Worm (Caenorhabditis elegans) whole organism, L3 larva: ENCODE data around the gene C15C8.8.

Source experiments
- ZK546.5 ChIP-seq: sonication (generic microtip); optimal IDR thresholded peaks from 2 replicates; lab custom pipeline; 2017; ENCODE audit warnings: missing biosample characterization, missing genetic modification characterization
- egl-27 ChIP-seq: sonication (generic microtip); optimal IDR thresholded peaks from 4 replicates; lab custom pipeline; 2017; ENCODE audit warnings: missing biosample characterization, missing genetic modification reagents, missing genetic modification characterization
- elt-3 ChIP-seq, 3 experiments: fragments of 150-350 bp in 1 of 3; sonication (generic microtip) in 2 of 3; optimal IDR thresholded peaks; 2 replicates in 2 of 3; 4 replicates in 1 of 3; lab custom pipeline; 2014 to 2017; ENCODE audit warnings: missing biosample characterization in 3 of 3, missing genetic modification characterization in 3 of 3
- jun-1 ChIP-seq: fragments of 150-350 bp; optimal IDR thresholded peaks from 2 replicates; lab custom pipeline; 2014; ENCODE audit warnings: missing biosample characterization, missing genetic modification reagents, missing genetic modification characterization
- lsy-12 ChIP-seq: sonication (generic microtip); optimal IDR thresholded peaks from 2 replicates; lab custom pipeline; 2016; ENCODE audit warnings: mild to moderate bottlenecking, missing genetic modification characterization, missing compliant biosample characterization
- mml-1 ChIP-seq: fragments of 150-350 bp; sonication (generic microtip); optimal IDR thresholded peaks from 3 replicates; lab custom pipeline; 2014; ENCODE audit warnings: missing biosample characterization, missing genetic modification characterization
- nfya-1 ChIP-seq: sonication (generic microtip); optimal IDR thresholded peaks from 2 replicates; lab custom pipeline; 2017; ENCODE audit warnings: missing genetic modification characterization, mild to moderate bottlenecking, missing compliant biosample characterization, antibody characterized with exemption, moderate library complexity; ENCODE audit not compliant: insufficient read depth

DNA sequence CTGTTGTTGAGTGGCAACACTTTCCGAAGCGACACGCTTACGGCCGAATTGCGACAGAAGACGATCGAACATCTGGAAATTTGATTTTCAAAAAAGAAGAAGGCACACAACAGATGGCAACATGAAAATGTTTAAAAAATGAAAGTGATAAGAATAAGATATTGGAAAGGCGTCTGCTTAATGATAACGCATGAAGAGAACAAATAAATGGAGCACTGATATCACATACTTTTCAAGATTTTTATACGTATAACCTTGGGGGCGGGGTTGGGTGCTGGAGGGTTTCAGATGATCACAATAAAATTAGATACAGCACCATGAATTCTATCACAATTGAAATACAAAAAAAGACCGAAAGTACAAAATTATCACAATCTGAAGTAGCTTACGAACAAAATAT, 7.3 kb downstream of the C15C8.8 start, which contains the start of gene C15C8.7:
- TF ChIP-seq nfya-1: no peak
- TF ChIP-seq egl-27: no peak
- TF ChIP-seq ZK546.5 (tag; lab: Kevin White, UChicago): no peak
- TF ChIP-seq jun-1 (tag; lab: Kevin White, UChicago): no peak
- no peak for TF ChIP-seq elt-3 (tag; optimal IDR thresholded peaks at IDR 0.05; lab: Kevin White, UChicago)
- no peak for TF ChIP-seq lsy-12 (tag; lab: Kevin White, UChicago)
- no peak for TF ChIP-seq mml-1 (tag; lab: Kevin White, UChicago)
